1 fruit fly cellular context compared by ENCODE assay signal in genomic region chr3L:16164150-16165039, dm6.
A peak's percentile ranks its signal among the peaks of the same experiment; 100 is the strongest.
TF ChIP-seq lines count a peak whose summit lies in the region.

Gene CG5151 (minus strand): TSS chr3L:16164701.

TF ChIP-seq in whole organism, embryonic, 481 proteins besides CTCF, POLR2A, EP300 and RAD21 (continued from another document):
- TF ChIP-seq run (tag; optimal IDR thresholded peaks at IDR 0.05; lab: Kevin White, UChicago) (peak; percentile 49), CG13775 (GFP tag; optimal IDR thresholded peaks at IDR 0.05; lab: Kevin White, UChicago) (no peak), Adf1 (GFP tag; IDR thresholded peaks at IDR 0.05; lab: Robert Waterston, UW) (peak; percentile 27; the same call in 1 of the 2 replicates), cato (GFP tag; optimal IDR thresholded peaks at IDR 0.05; lab: Kevin White, UChicago; ENCODE audit: borderline replicate concordance) (no peak), emc (GFP tag; optimal IDR thresholded peaks at IDR 0.05; lab: Kevin White, UChicago) (no peak), CG2129 (GFP tag; IDR thresholded peaks at IDR 0.05; lab: Robert Waterston, UW; ENCODE audit: partially characterized antibody) (no peak), nerfin-2 (GFP tag; IDR thresholded peaks at IDR 0.05; lab: Robert Waterston, UW; ENCODE audit: partially characterized antibody) (peak; percentile 85), CrebB (tag; optimal IDR thresholded peaks at IDR 0.05; lab: Kevin White, UChicago) (no peak), CG7357 (GFP tag; IDR thresholded peaks at IDR 0.05; lab: Robert Waterston, UW) (no peak), trh (GFP tag; optimal IDR thresholded peaks at IDR 0.05; lab: Kevin White, UChicago) (no peak), CG1647 (GFP tag; optimal IDR thresholded peaks at IDR 0.05; lab: Kevin White, UChicago) (no peak), ro (GFP tag; IDR thresholded peaks at IDR 0.05; lab: Robert Waterston, UW) (no peak), CG14710 (tag; optimal IDR thresholded peaks at IDR 0.05; lab: Kevin White, UChicago) (no peak), sr (GFP tag; IDR thresholded peaks at IDR 0.05; lab: Robert Waterston, UW) (no peak), luna (GFP tag; optimal IDR thresholded peaks at IDR 0.05; lab: Kevin White, UChicago) (no peak), trem (tag; optimal IDR thresholded peaks at IDR 0.05; lab: Kevin White, UChicago) (no peak), CG11247 (GFP tag; IDR thresholded peaks at IDR 0.05; lab: Robert Waterston, UW) (no peak), Jarid2 (GFP tag; optimal IDR thresholded peaks at IDR 0.05; lab: Kevin White, UChicago) (peak; percentile 87), Ets65A (GFP tag; lab: Kevin White, UChicago) (no peak), en (GFP tag; optimal IDR thresholded peaks at IDR 0.05; lab: Kevin White, UChicago) (no peak), CG12744 (GFP tag; optimal IDR thresholded peaks at IDR 0.05; lab: Kevin White, UChicago) (no peak), bsh (GFP tag; optimal IDR thresholded peaks at IDR 0.05; lab: Kevin White, UChicago) (peak in 1 of 2 experiments; percentile 59), maf-S (GFP tag; optimal IDR thresholded peaks at IDR 0.05; lab: Kevin White, UChicago) (no peak), Dfd (GFP tag; optimal IDR thresholded peaks at IDR 0.05; lab: Kevin White, UChicago) (no peak), CG8765 (GFP tag; IDR thresholded peaks at IDR 0.05; lab: Robert Waterston, UW) (no peak), aop (GFP tag; IDR thresholded peaks at IDR 0.05; lab: Robert Waterston, UW) (no peak), CG9727 (GFP tag; optimal IDR thresholded peaks at IDR 0.05; lab: Kevin White, UChicago) (no peak), her (GFP tag; optimal IDR thresholded peaks at IDR 0.05; lab: Kevin White, UChicago) (no peak), CG34224 (GFP tag; IDR thresholded peaks at IDR 0.05; lab: Robert Waterston, UW; ENCODE audit: partially characterized antibody) (peak; percentile 35), mam (GFP tag; optimal IDR thresholded peaks at IDR 0.05; lab: Kevin White, UChicago) (no peak), jigr1 (GFP tag; IDR thresholded peaks at IDR 0.05; lab: Robert Waterston, UW) (no peak), z (GFP tag; IDR thresholded peaks at IDR 0.05; lab: Robert Waterston, UW) (peak; percentile 32; the same call in 1 of the 3 replicates), prd (optimal IDR thresholded peaks at IDR 0.05; lab: Kevin White, UChicago) (no peak), prd (GFP tag; IDR thresholded peaks at IDR 0.05; lab: Robert Waterston, UW) (no peak), Neu2 (GFP tag; optimal IDR thresholded peaks at IDR 0.05; lab: Kevin White, UChicago; ENCODE audit: borderline replicate concordance) (no peak), NfI (GFP tag; optimal IDR thresholded peaks at IDR 0.05; lab: Kevin White, UChicago) (no peak), CG17361 (GFP tag; IDR thresholded peaks at IDR 0.05; lab: Robert Waterston, UW) (peak; percentile 44; the same call in 1 of the 3 replicates), corto (GFP tag; optimal IDR thresholded peaks at IDR 0.05; lab: Kevin White, UChicago) (peak; percentile 36), Pdp1 (GFP tag; optimal IDR thresholded peaks at IDR 0.05; lab: Kevin White, UChicago) (peak in 1 of 2 experiments; percentile 95), NC2β (GFP tag; optimal IDR thresholded peaks at IDR 0.05; lab: Kevin White, UChicago) (no peak), CG7786 (GFP tag; optimal IDR thresholded peaks at IDR 0.05; lab: Kevin White, UChicago) (no peak), ham (GFP tag; IDR thresholded peaks at IDR 0.05; lab: Robert Waterston, UW) (no peak), bowl (GFP tag; IDR thresholded peaks at IDR 0.05; lab: Robert Waterston, UW) (no peak), Hmx (GFP tag; optimal IDR thresholded peaks at IDR 0.05; lab: Kevin White, UChicago) (no peak), CG7987 (GFP tag; optimal IDR thresholded peaks at IDR 0.05; lab: Kevin White, UChicago) (peak; percentile 22), CG12391 (tag; optimal IDR thresholded peaks at IDR 0.05; lab: Kevin White, UChicago) (no peak), CG17612 (GFP tag; IDR thresholded peaks at IDR 0.05; lab: Robert Waterston, UW) (no peak), B-H2 (GFP tag; optimal IDR thresholded peaks at IDR 0.05; lab: Kevin White, UChicago) (peak; percentile 14), crp (GFP tag; optimal IDR thresholded peaks at IDR 0.05; lab: Kevin White, UChicago) (no peak), wek (GFP tag; optimal IDR thresholded peaks at IDR 0.05; lab: Kevin White, UChicago) (peak; percentile 20), CG16815 (GFP tag; optimal IDR thresholded peaks at IDR 0.05; lab: Kevin White, UChicago) (no peak), Fer2 (tag; optimal IDR thresholded peaks at IDR 0.05; lab: Kevin White, UChicago) (no peak), Mad (GFP tag; optimal IDR thresholded peaks at IDR 0.05; lab: Kevin White, UChicago) (no peak), CG14860 (GFP tag; IDR thresholded peaks at IDR 0.05; lab: Robert Waterston, UW; ENCODE audit: partially characterized antibody) (peak; percentile 91), CG12071 (GFP tag; optimal IDR thresholded peaks at IDR 0.05; lab: Kevin White, UChicago) (peak; percentile 30), Hr51 (GFP tag; optimal IDR thresholded peaks at IDR 0.05; lab: Kevin White, UChicago) (no peak), ems (GFP tag; optimal IDR thresholded peaks at IDR 0.05; lab: Kevin White, UChicago) (no peak), tup (GFP tag; optimal IDR thresholded peaks at IDR 0.05; lab: Kevin White, UChicago) (no peak), Hmr (GFP tag; optimal IDR thresholded peaks at IDR 0.05; lab: Kevin White, UChicago) (peak; percentile 17), CG10654 (GFP tag; optimal IDR thresholded peaks at IDR 0.05; lab: Kevin White, UChicago) (no peak), vnd (GFP tag; IDR thresholded peaks at IDR 0.05; lab: Robert Waterston, UW; ENCODE audit: partially characterized antibody) (peak; percentile 75), CG11504 (tag; optimal IDR thresholded peaks at IDR 0.05; lab: Kevin White, UChicago) (no peak), Eip74EF (GFP tag; optimal IDR thresholded peaks at IDR 0.05; lab: Kevin White, UChicago) (no peak), Dref (GFP tag; IDR thresholded peaks at IDR 0.05; lab: Robert Waterston, UW) (no peak), CG8478 (optimal IDR thresholded peaks at IDR 0.05; lab: Kevin White, UChicago) (no peak), CG8388 (GFP tag; optimal IDR thresholded peaks at IDR 0.05; lab: Kevin White, UChicago) (no peak), Fer1 (GFP tag; optimal IDR thresholded peaks at IDR 0.05; lab: Kevin White, UChicago) (peak; percentile 40), Optix (GFP tag; IDR thresholded peaks at IDR 0.05; lab: Robert Waterston, UW) (no peak), CG10209 (GFP tag; optimal IDR thresholded peaks at IDR 0.05; lab: Kevin White, UChicago) (no peak), Rx (GFP tag; IDR thresholded peaks at IDR 0.05; lab: Robert Waterston, UW) (no peak), slp2 (GFP tag; optimal IDR thresholded peaks at IDR 0.05; lab: Kevin White, UChicago) (no peak), Dip2 (GFP tag; IDR thresholded peaks at IDR 0.05; lab: Robert Waterston, UW) (no peak), Sin3A (optimal IDR thresholded peaks at IDR 0.05; lab: Kevin White, UChicago) (no peak), sd (tag; optimal IDR thresholded peaks at IDR 0.05; lab: Kevin White, UChicago) (peak; percentile 76), CG3163 (GFP tag; optimal IDR thresholded peaks at IDR 0.05; lab: Kevin White, UChicago) (peak; percentile 98), cad (GFP tag; optimal IDR thresholded peaks at IDR 0.05; lab: Kevin White, UChicago) (no peak), kay (GFP tag; optimal IDR thresholded peaks at IDR 0.05; lab: Kevin White, UChicago) (no peak), CG9609 (GFP tag; optimal IDR thresholded peaks at IDR 0.05; lab: Kevin White, UChicago) (no peak), salm (tag; optimal IDR thresholded peaks at IDR 0.05; lab: Kevin White, UChicago) (no peak), CG18599 (GFP tag; optimal IDR thresholded peaks at IDR 0.05; lab: Kevin White, UChicago) (no peak), Atf3 (GFP tag; optimal IDR thresholded peaks at IDR 0.05; lab: Kevin White, UChicago) (no peak), CG9437 (GFP tag; optimal IDR thresholded peaks at IDR 0.05; lab: Kevin White, UChicago) (peak; percentile 44), CG30020 (tag; optimal IDR thresholded peaks at IDR 0.05; lab: Kevin White, UChicago) (no peak), slou (GFP tag; optimal IDR thresholded peaks at IDR 0.05; lab: Kevin White, UChicago) (no peak), hb (GFP tag; IDR thresholded peaks at IDR 0.05; lab: Robert Waterston, UW; ENCODE audit: partially characterized antibody) (peak; percentile 81), sug (tag; optimal IDR thresholded peaks at IDR 0.05; lab: Kevin White, UChicago) (peak; percentile 19), CG11560 (tag; IDR thresholded peaks at IDR 0.05; lab: Robert Waterston, UW) (no peak), ci (GFP tag; IDR thresholded peaks at IDR 0.05; lab: Robert Waterston, UW) (peak; percentile 68), Meics (GFP tag; optimal IDR thresholded peaks at IDR 0.05; lab: Kevin White, UChicago) (peak; percentile 28), CG7745 (tag; optimal IDR thresholded peaks at IDR 0.05; lab: Kevin White, UChicago) (no peak), rib (GFP tag; IDR thresholded peaks at IDR 0.05; lab: Robert Waterston, UW) (peak; percentile 61), CoRest (tag; optimal IDR thresholded peaks at IDR 0.05; lab: Kevin White, UChicago) (no peak), Camta (GFP tag; optimal IDR thresholded peaks at IDR 0.05; lab: Kevin White, UChicago) (no peak)
TF ChIP-seq in whole organism, embryonic: peak in this region for 118.
